Fruit fly (Drosophila melanogaster): ENCODE data around the gene Ca-alpha1D.

Ca-alpha1D gene

dm6 chr2L:16165531-16165930, at the start of gene Ca-alpha1D:
Gene Ca-alpha1D (plus strand): TSS chr2L:16165831.
- no peak for TF ChIP-seq CG8478 (optimal IDR thresholded peaks at IDR 0.05)
- no peak for TF ChIP-seq psq (optimal IDR thresholded peaks at IDR 0.05)
- no peak for TF ChIP-seq usp (GFP tag; optimal IDR thresholded peaks at IDR 0.05)
- TF ChIP-seq pan (optimal IDR thresholded peaks at IDR 0.05), result no peak
- no peak for TF ChIP-seq EcR (GFP tag; optimal IDR thresholded peaks at IDR 0.05)

- TF ChIP-seq pan (optimal IDR thresholded peaks at IDR 0.05), result no peak
- TF ChIP-seq EcR (GFP tag; optimal IDR thresholded peaks at IDR 0.05), result no peak
- no peak for TF ChIP-seq usp (GFP tag; optimal IDR thresholded peaks at IDR 0.05)
- no peak for TF ChIP-seq Dll (optimal IDR thresholded peaks at IDR 0.05)
- no peak for TF ChIP-seq psq (optimal IDR thresholded peaks at IDR 0.05)
- TF ChIP-seq CG8478 (optimal IDR thresholded peaks at IDR 0.05), result no peak
Measured at dm6 chr2L:16133208-16133607, 32.4 kb upstream of the Ca-alpha1D start, which contains the start of gene CG4892. Gene CG4892 (plus strand): TSS chr2L:16133508.

dm6 chr2L:16135172-16135571, 30.5 kb upstream of the Ca-alpha1D start, which contains the start of gene CG34168:
Gene CG34168 (minus strand): TSS chr2L:16135272.
- TF ChIP-seq psq (optimal IDR thresholded peaks at IDR 0.05) (no peak), EcR (GFP tag; optimal IDR thresholded peaks at IDR 0.05) (no peak), CG8478 (optimal IDR thresholded peaks at IDR 0.05) (no peak), Dll (optimal IDR thresholded peaks at IDR 0.05) (no peak), usp (GFP tag; optimal IDR thresholded peaks at IDR 0.05) (no peak), pan (optimal IDR thresholded peaks at IDR 0.05) (no peak)

dm6 chr2L:16198150-16198549, 32.5 kb downstream of the Ca-alpha1D start:
- no peak for TF ChIP-seq psq (optimal IDR thresholded peaks at IDR 0.05)

- no peak for TF ChIP-seq EcR (GFP tag; optimal IDR thresholded peaks at IDR 0.05)
- TF ChIP-seq CG8478 (optimal IDR thresholded peaks at IDR 0.05), result no peak
- TF ChIP-seq usp (GFP tag; optimal IDR thresholded peaks at IDR 0.05), result no peak
- no peak for TF ChIP-seq psq (optimal IDR thresholded peaks at IDR 0.05)
- no peak for TF ChIP-seq pan (optimal IDR thresholded peaks at IDR 0.05)
- TF ChIP-seq Dll (optimal IDR thresholded peaks at IDR 0.05), result no peak
Measured at dm6 chr2L:16211159-16211558, 45.5 kb downstream of the Ca-alpha1D start, which contains the start of gene CG31819. Gene CG31819 (plus strand): TSS chr2L:16211459.

- TF ChIP-seq EcR (GFP tag; optimal IDR thresholded peaks at IDR 0.05) (no peak), pan (optimal IDR thresholded peaks at IDR 0.05) (no peak), usp (GFP tag; optimal IDR thresholded peaks at IDR 0.05) (no peak), CG8478 (optimal IDR thresholded peaks at IDR 0.05) (no peak), Dll (optimal IDR thresholded peaks at IDR 0.05) (no peak), psq (optimal IDR thresholded peaks at IDR 0.05) (no peak)
Measured at dm6 chr2L:16216298-16216697, 50.7 kb downstream of the Ca-alpha1D start.

- TF ChIP-seq psq (optimal IDR thresholded peaks at IDR 0.05), result no peak
- no peak for TF ChIP-seq usp (GFP tag; optimal IDR thresholded peaks at IDR 0.05)
- no peak for TF ChIP-seq CG8478 (optimal IDR thresholded peaks at IDR 0.05)
- no peak for TF ChIP-seq Dll (optimal IDR thresholded peaks at IDR 0.05)
- TF ChIP-seq pan (optimal IDR thresholded peaks at IDR 0.05), result no peak
- TF ChIP-seq EcR (GFP tag; optimal IDR thresholded peaks at IDR 0.05), result no peak
Measured at dm6 chr2L:16223981-16224380, 58.4 kb downstream of the Ca-alpha1D start.

- TF ChIP-seq CG8478 (optimal IDR thresholded peaks at IDR 0.05) (no peak), EcR (GFP tag; optimal IDR thresholded peaks at IDR 0.05) (no peak), psq (optimal IDR thresholded peaks at IDR 0.05) (no peak)
Measured at dm6 chr2L:16231265-16231664, 65.6 kb downstream of the Ca-alpha1D start, which contains the start of gene Ca-Ma2d. Gene Ca-Ma2d (plus strand): TSS chr2L:16231475.

- no peak for TF ChIP-seq usp (GFP tag; optimal IDR thresholded peaks at IDR 0.05)
- TF ChIP-seq psq (optimal IDR thresholded peaks at IDR 0.05), result no peak
- no peak for TF ChIP-seq CG8478 (optimal IDR thresholded peaks at IDR 0.05)
- TF ChIP-seq Dll (optimal IDR thresholded peaks at IDR 0.05), result no peak
- TF ChIP-seq EcR (GFP tag; optimal IDR thresholded peaks at IDR 0.05), result no peak
- TF ChIP-seq pan (optimal IDR thresholded peaks at IDR 0.05), result no peak
Measured at dm6 chr2L:16234817-16235216, 69.2 kb downstream of the Ca-alpha1D start.

Measured in whole organism.